Worm (Caenorhabditis elegans) whole organism, L4 larva: ENCODE measurements around the gene ZK1307.4.

Experiments
- T20F7.1 ChIP-seq: fragments of 200-800 bp; sonication (Bioruptor generic); optimal IDR thresholded peaks from 2 replicates; lab custom pipeline; 2018; ENCODE audit warnings: mild to moderate bottlenecking, missing genetic modification characterization, missing compliant biosample characterization
- Y48G9A.11 ChIP-seq: fragments of 200-800 bp; sonication (Bioruptor generic); IDR thresholded peaks from 2 replicates; pipeline ENCODE4 v1.3.6; 2022; ENCODE audit warnings: missing genetic modification reagents, missing genetic modification characterization, missing compliant biosample characterization
- aha-1 ChIP-seq: fragments of 150-350 bp; peaks from one replicate; lab custom pipeline; 2014; ENCODE audit warnings: missing biosample characterization, missing genetic modification characterization
- ceh-28 ChIP-seq: fragments of 150-350 bp; optimal IDR thresholded peaks from 2 replicates; lab custom pipeline; 2014; ENCODE audit warnings: missing biosample characterization, missing genetic modification reagents, missing genetic modification characterization
- ceh-82 ChIP-seq: sonication (generic microtip); optimal IDR thresholded peaks from 2 replicates; lab custom pipeline; 2017; ENCODE audit warnings: missing biosample characterization, missing genetic modification characterization
- ces-1 ChIP-seq: fragments of 150-350 bp; sonication (generic microtip); optimal IDR thresholded peaks from 4 replicates; lab custom pipeline; 2014; ENCODE audit warnings: missing biosample characterization, missing genetic modification reagents, missing genetic modification characterization
- ctbp-1 ChIP-seq: fragments of 200-800 bp; sonication (Bioruptor generic); IDR thresholded peaks from 2 replicates; pipeline ENCODE4 v1.3.6; 2022; ENCODE audit warnings: missing genetic modification reagents, missing genetic modification characterization, missing compliant biosample characterization
- duxl-1 ChIP-seq: sonication (generic microtip); optimal IDR thresholded peaks from 2 replicates; lab custom pipeline; 2016; ENCODE audit warnings: mild to moderate bottlenecking, missing genetic modification characterization, moderate library complexity, missing compliant biosample characterization; ENCODE audit not compliant: poor library complexity
- egl-43 ChIP-seq: fragments of 200-800 bp; sonication (Bioruptor generic); IDR thresholded peaks from 2 replicates; pipeline ENCODE4 v1.3.6; 2022; ENCODE audit warnings: missing genetic modification reagents, missing genetic modification characterization, missing compliant biosample characterization
- fkh-10 ChIP-seq: fragments of 150-350 bp; optimal IDR thresholded peaks from 2 replicates; lab custom pipeline; 2014; ENCODE audit warnings: missing biosample characterization, missing genetic modification reagents, missing genetic modification characterization
- fos-1 ChIP-seq: fragments of 150-350 bp; optimal IDR thresholded peaks from 2 replicates; lab custom pipeline; 2014; ENCODE audit warnings: missing biosample characterization, missing genetic modification characterization
- hlh-11 ChIP-seq: fragments of 200-800 bp; sonication (Bioruptor generic); optimal IDR thresholded peaks from 2 replicates; lab custom pipeline; 2018; ENCODE audit warnings: mild to moderate bottlenecking, missing genetic modification characterization, missing compliant biosample characterization
- hlh-30 ChIP-seq: sonication (generic microtip); optimal IDR thresholded peaks from 2 replicates; lab custom pipeline; 2017; ENCODE audit warnings: antibody characterized with exemption, mild to moderate bottlenecking, missing genetic modification characterization, missing compliant biosample characterization; ENCODE audit not compliant: insufficient read depth
- lin-15B ChIP-seq: fragments of 150-350 bp; sonication (generic microtip); optimal IDR thresholded peaks from 3 replicates; lab custom pipeline; 2014; ENCODE audit warnings: missing biosample characterization, missing genetic modification characterization
- lin-39 ChIP-seq: fragments of 150-350 bp; optimal IDR thresholded peaks from 2 replicates; lab custom pipeline; 2014; ENCODE audit warnings: missing biosample characterization, missing genetic modification reagents, missing genetic modification characterization
- lir-3 ChIP-seq: sonication (generic microtip); optimal IDR thresholded peaks from 2 replicates; lab custom pipeline; 2016; ENCODE audit warnings: mild to moderate bottlenecking, missing genetic modification characterization, missing compliant biosample characterization
- lsy-2 ChIP-seq, 2 experiments: fragments of 150-350 bp in 1 of 2; sonication (generic microtip) in 1 of 2; optimal IDR thresholded peaks; 2 replicates each; lab custom pipeline; 2014 to 2017; ENCODE audit warnings: missing biosample characterization in 2 of 2, missing genetic modification characterization in 2 of 2
- mdt-29 ChIP-seq: fragments of 200-800 bp; sonication (Bioruptor generic); IDR thresholded peaks from 2 replicates; pipeline ENCODE4 v1.3.6; 2022; ENCODE audit warnings: missing genetic modification reagents, missing genetic modification characterization, missing compliant biosample characterization
- mep-1 ChIP-seq: fragments of 150-350 bp; sonication (generic microtip); optimal IDR thresholded peaks from 3 replicates; lab custom pipeline; 2014; ENCODE audit warnings: missing biosample characterization, missing genetic modification characterization
- mxl-2 ChIP-seq: fragments of 200-800 bp; sonication (Bioruptor generic); conservative IDR thresholded peaks from 2 replicates; pipeline ENCODE4 v1.3.6; 2022; ENCODE audit warnings: missing genetic modification reagents, missing genetic modification characterization, missing compliant biosample characterization
- mxl-3 ChIP-seq: fragments of 200-800 bp; sonication (Bioruptor generic); optimal IDR thresholded peaks from 2 replicates; lab custom pipeline; 2018; ENCODE audit warnings: mild to moderate bottlenecking, missing genetic modification characterization, missing compliant biosample characterization
- nhr-102 ChIP-seq: sonication (generic microtip); optimal IDR thresholded peaks from 2 replicates; lab custom pipeline; 2016; ENCODE audit warnings: mild to moderate bottlenecking, missing genetic modification characterization, moderate library complexity, missing compliant biosample characterization
- nhr-77 ChIP-seq: fragments of 150-350 bp; optimal IDR thresholded peaks from 2 replicates; lab custom pipeline; 2014; ENCODE audit warnings: missing biosample characterization, missing genetic modification characterization
- set-16 ChIP-seq: fragments of 200-800 bp; sonication (Bioruptor generic); IDR thresholded peaks from 2 replicates; pipeline ENCODE4 v1.3.6; 2022; ENCODE audit warnings: missing genetic modification reagents, missing genetic modification characterization, missing compliant biosample characterization
- snpc-4 ChIP-seq: fragments of 150-350 bp; optimal IDR thresholded peaks from 2 replicates; lab custom pipeline; 2014; ENCODE audit warnings: missing biosample characterization, missing genetic modification characterization
- spr-1 ChIP-seq: sonication (generic microtip); optimal IDR thresholded peaks from 2 replicates; lab custom pipeline; 2016; ENCODE audit warnings: mild to moderate bottlenecking, missing genetic modification characterization, missing compliant biosample characterization
- unc-39 ChIP-seq: sonication (generic microtip); optimal IDR thresholded peaks from 2 replicates; lab custom pipeline; 2017; ENCODE audit warnings: missing biosample characterization, missing genetic modification characterization
- unc-62 ChIP-seq, 3 experiments: fragments of 150-350 bp in 1 of 3; sonication (generic microtip); optimal IDR thresholded peaks in 2 of 3; peaks in 1 of 3; 1 replicate in 1 of 3; 2 replicates in 2 of 3; lab custom pipeline; 2014 to 2017; ENCODE audit warnings: missing biosample characterization in 3 of 3, missing genetic modification characterization in 3 of 3, missing genetic modification reagents in 3 of 3, missing genotype in 1 of 3
- zag-1 ChIP-seq: fragments of 150-350 bp; optimal IDR thresholded peaks from 2 replicates; lab custom pipeline; 2014; ENCODE audit warnings: missing biosample characterization, missing genetic modification characterization
- zfp-2 ChIP-seq: sonication (generic microtip); optimal IDR thresholded peaks from 2 replicates; lab custom pipeline; 2016; ENCODE audit warnings: mild to moderate bottlenecking, missing genetic modification characterization, missing compliant biosample characterization
- ztf-11 ChIP-seq: fragments of 150-350 bp; optimal IDR thresholded peaks from 2 replicates; lab custom pipeline; 2014; ENCODE audit warnings: missing biosample characterization, missing genetic modification characterization

ZK1307.4 gene

ce11 chrII:9651700-9652099 lies at the start of gene ZK1307.4:
Gene ZK1307.4, minus strand, starts transcription at chrII:9651800.
- TF ChIP-seq unc-39 (tag; lab: Kevin White, UChicago) (no peak), mdt-29 (GFP tag; lab: Robert Waterston, UW) (no peak), duxl-1 (tag; lab: Kevin White, UChicago) (no peak), fos-1 (tag; lab: Kevin White, UChicago) (no peak), lir-3 (tag; lab: Kevin White, UChicago) (no peak), T20F7.1 (GFP tag; lab: Kevin White, UChicago) (no peak), snpc-4 (tag; lab: Kevin White, UChicago) (no peak), zfp-2 (tag; lab: Kevin White, UChicago) (no peak), hlh-30 (tag; lab: Kevin White, UChicago) (no peak), ctbp-1 (GFP tag; lab: Robert Waterston, UW) (no peak), lin-39 (tag; lab: Kevin White, UChicago) (no peak), nhr-77 (tag; lab: Kevin White, UChicago) (no peak), mxl-3 (no peak)

DNA sequence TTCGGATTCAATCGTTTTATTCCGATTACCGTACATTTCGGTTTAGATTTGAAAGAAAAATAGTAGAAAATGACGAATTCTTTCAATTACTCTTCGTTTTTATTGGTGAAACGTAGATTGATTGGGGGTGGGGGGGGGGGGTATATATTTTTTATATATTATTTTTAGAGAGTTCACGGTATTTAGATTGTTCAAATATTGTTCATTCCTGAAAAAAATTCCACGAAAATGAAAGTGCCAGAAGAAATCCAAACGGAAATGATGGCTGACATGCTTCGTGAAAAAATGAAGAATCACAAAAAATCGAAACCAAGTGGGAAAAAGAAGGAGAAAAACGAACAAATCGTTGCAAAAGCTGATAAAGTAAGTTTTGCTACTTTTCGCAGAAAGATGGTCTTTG lies 48.8 kb upstream of the ZK1307.4 start, which contains the start of the genes Y53C12A.8 and Y53C12A.7:
Gene Y53C12A.8 (minus strand): TSS at position 101 of the 400 bp plus-strand sequence.
Gene Y53C12A.7 (plus strand): TSS at position 181 of the 400 bp plus-strand sequence.
- TF ChIP-seq hlh-30 (tag; lab: Kevin White, UChicago) = no peak
- no peak for TF ChIP-seq lin-15B (tag; lab: Kevin White, UChicago)
- no peak for TF ChIP-seq hlh-11 (tag; lab: Kevin White, UChicago)
- no peak for TF ChIP-seq spr-1 (tag; lab: Kevin White, UChicago)
- no peak for TF ChIP-seq aha-1 (tag; lab: Kevin White, UChicago)
- TF ChIP-seq ceh-82 (tag; lab: Kevin White, UChicago) = no peak
- no peak for TF ChIP-seq egl-43 (GFP tag; lab: Robert Waterston, UW)
- TF ChIP-seq zag-1 (tag; lab: Kevin White, UChicago) = no peak
- TF ChIP-seq ceh-28 (tag; lab: Kevin White, UChicago) = no peak

- peak in 1 of 2 experiments; percentile 95 for TF ChIP-seq unc-62 (GFP tag; optimal IDR thresholded peaks at IDR 0.05 in 1 of 2; lab: Kevin White, UChicago)
- no peak for TF ChIP-seq unc-62 (tag; optimal IDR thresholded peaks at IDR 0.05; lab: Kevin White, UChicago)
- TF ChIP-seq mxl-3 = no peak
Measured at ce11 chrII:9695942-9696341, 44.3 kb upstream of the ZK1307.4 start.

- TF ChIP-seq nhr-102 (tag; lab: Kevin White, UChicago) (no peak), unc-62 (GFP tag; optimal IDR thresholded peaks at IDR 0.05 in 1 of 2; lab: Kevin White, UChicago) (peak in 1 of 2 experiments; percentile 57), unc-62 (tag; optimal IDR thresholded peaks at IDR 0.05; lab: Kevin White, UChicago) (no peak)
Measured at ce11 chrII:9691839-9692238, 40.2 kb upstream of the ZK1307.4 start, which contains the start of gene nlp-11. Gene nlp-11, minus strand, starts transcription at chrII:9691939.

DNA sequence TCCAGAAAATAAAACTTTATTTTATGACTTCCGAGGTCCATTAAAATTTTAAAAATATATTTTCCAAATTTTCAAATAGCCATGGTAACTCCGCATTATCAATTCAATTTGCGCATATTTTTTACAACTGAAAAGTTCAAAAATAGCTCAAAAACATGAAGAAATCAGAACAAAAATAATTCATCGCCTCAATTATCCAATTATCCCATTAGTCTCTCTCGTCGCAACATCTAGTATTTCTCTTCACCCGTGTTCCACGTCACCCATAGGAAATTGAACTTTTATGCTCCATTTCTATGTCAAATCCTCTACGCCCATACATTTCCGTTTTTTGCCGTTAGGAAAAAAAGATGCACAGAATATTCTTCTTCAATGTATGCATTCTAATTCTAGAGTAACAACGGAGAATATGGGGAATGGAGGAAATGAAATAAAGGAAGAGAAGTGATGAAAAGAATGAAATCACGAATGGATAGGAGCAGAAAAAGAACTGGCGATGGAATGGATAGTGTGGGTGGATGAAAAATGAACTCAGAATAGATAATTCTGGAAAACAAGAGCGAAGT lies 38.5 kb upstream of the ZK1307.4 start:
- TF ChIP-seq ces-1 (peak; percentile 73), lsy-2 (tag; optimal IDR thresholded peaks at IDR 0.05; lab: Kevin White, UChicago) (peak in 1 of 2 experiments; percentile 12), fkh-10 (GFP tag; lab: Kevin White, UChicago) (peak; percentile 89), mxl-2 (GFP tag; lab: Robert Waterston, UW) (no peak), ctbp-1 (GFP tag; lab: Robert Waterston, UW) (peak; percentile 64), ztf-11 (tag; lab: Kevin White, UChicago) (no peak), mep-1 (tag; lab: Kevin White, UChicago) (no peak), mxl-3 (no peak), set-16 (no peak), Y48G9A.11 (GFP tag; lab: Robert Waterston, UW) (no peak)
- TF ChIP-seq, all 104 proteins: peak for 4
